Fruit fly (Drosophila melanogaster) whole organism, embryonic: ENCODE results near the gene tst.
A peak's percentile ranks its signal among the peaks of the same experiment; 100 is the strongest.

Experiments
- BtbVII ChIP-seq: fragments of 200-800 bp; sonication (Bioruptor generic); optimal IDR thresholded peaks from 3 replicates; lab custom pipeline; 2017; ENCODE audit warnings: missing biosample characterization, mild to moderate bottlenecking, missing genetic modification characterization
- C15 ChIP-seq: fragments of 200-800 bp; sonication (Bioruptor generic); IDR thresholded peaks from 3 replicates; pipeline ENCODE4 v1.3.6; 2022; ENCODE audit warnings: missing biosample characterization, missing genetic modification characterization
- CG10147 ChIP-seq: fragments of 200-800 bp; sonication (Bioruptor generic); optimal IDR thresholded peaks from 2 replicates; lab custom pipeline; 2019; ENCODE audit warnings: missing biosample characterization, mild to moderate bottlenecking, missing genetic modification characterization, moderate library complexity
- CG10267 ChIP-seq: fragments of 200-800 bp; sonication (Bioruptor generic); optimal IDR thresholded peaks from 2 replicates; lab custom pipeline; 2018; ENCODE audit warnings: missing biosample characterization, mild to moderate bottlenecking, missing genetic modification characterization, moderate library complexity
- CG10321 ChIP-seq: fragments of 200-800 bp; sonication (Bioruptor generic); IDR thresholded peaks from 2 replicates; pipeline ENCODE4 v1.3.6; 2022; ENCODE audit warnings: missing biosample characterization, missing genetic modification characterization
- CG12299 ChIP-seq: fragments of 200-800 bp; sonication (Bioruptor generic); optimal IDR thresholded peaks from 2 replicates; lab custom pipeline; 2018; ENCODE audit warnings: missing biosample characterization, mild to moderate bottlenecking, missing genetic modification characterization
- CG12744 ChIP-seq: fragments of 200-800 bp; sonication (Bioruptor generic); optimal IDR thresholded peaks from 2 replicates; lab custom pipeline; 2016; ENCODE audit warnings: missing biosample characterization, missing genetic modification characterization
- CG13624 ChIP-seq: fragments of 200-800 bp; sonication (Bioruptor generic); optimal IDR thresholded peaks from 2 replicates; lab custom pipeline; 2016; ENCODE audit warnings: missing biosample characterization, missing genetic modification characterization
- CG17186 ChIP-seq: fragments of 200-800 bp; sonication (Bioruptor generic); optimal IDR thresholded peaks from 3 replicates; lab custom pipeline; 2017; ENCODE audit warnings: missing biosample characterization, missing genetic modification reagents, missing genetic modification characterization
- CG17385 ChIP-seq: fragments of 200-800 bp; sonication (Bioruptor generic); optimal IDR thresholded peaks from 3 replicates; lab custom pipeline; 2018; ENCODE audit warnings: missing biosample characterization, mild to moderate bottlenecking, missing genetic modification characterization
- CG18011 ChIP-seq: fragments of 200-800 bp; sonication (Bioruptor generic); optimal IDR thresholded peaks from 2 replicates; lab custom pipeline; 2017; ENCODE audit warnings: missing biosample characterization, missing genetic modification characterization, mild to moderate bottlenecking, moderate library complexity, missing genotype
- CG18262 ChIP-seq: fragments of 200-800 bp; optimal IDR thresholded peaks from 3 replicates; lab custom pipeline; 2019; ENCODE audit warnings: missing biosample characterization, mild to moderate bottlenecking, missing genetic modification characterization, moderate library complexity
- CG18764 ChIP-seq: fragments of 200-800 bp; sonication (Bioruptor generic); optimal IDR thresholded peaks from 3 replicates; lab custom pipeline; 2016; ENCODE audit warnings: missing biosample characterization, missing genetic modification characterization
- CG2889 ChIP-seq: fragments of 200-800 bp; sonication (Bioruptor generic); IDR thresholded peaks from 3 replicates; pipeline ENCODE4 v1.3.6; 2022; ENCODE audit warnings: missing biosample characterization, missing genetic modification characterization
- CG31441 ChIP-seq: fragments of 200-800 bp; sonication (Bioruptor generic); IDR thresholded peaks from 2 replicates; pipeline ENCODE4 v1.3.6; 2022; ENCODE audit warnings: missing biosample characterization, missing genetic modification characterization
- CG9437 ChIP-seq: fragments of 200-800 bp; sonication (Bioruptor generic); optimal IDR thresholded peaks from 2 replicates; lab custom pipeline; 2018; ENCODE audit warnings: missing biosample characterization, mild to moderate bottlenecking, missing genetic modification characterization
- CG9797 ChIP-seq: fragments of 200-800 bp; sonication (Bioruptor generic); optimal IDR thresholded peaks from 3 replicates; lab custom pipeline; 2018; ENCODE audit warnings: missing biosample characterization, mild to moderate bottlenecking, missing genetic modification characterization
- CrebB ChIP-seq: fragments of 200-800 bp; sonication (Bioruptor generic); optimal IDR thresholded peaks from 3 replicates; lab custom pipeline; 2018; ENCODE audit warnings: missing biosample characterization, mild to moderate bottlenecking, missing genetic modification characterization
- Eip74EF ChIP-seq, 2 experiments: fragments of 200-800 bp in 1 of 2; fragments of >200 bp in 1 of 2; sonication (Bioruptor generic) in 1 of 2; optimal IDR thresholded peaks; 2 replicates each; lab custom pipeline; 2017 to 2019; ENCODE audit warnings: missing biosample characterization in 2 of 2, missing genetic modification characterization in 2 of 2, mild to moderate bottlenecking in 1 of 2, moderate library complexity in 1 of 2
- Gug ChIP-seq: fragments of 200-800 bp; sonication (Bioruptor generic); IDR thresholded peaks from 4 replicates; pipeline ENCODE4 v1.3.6; 2022; ENCODE audit warnings: missing biosample characterization, missing genetic modification characterization
- HHEX ChIP-seq: fragments of 200-800 bp; sonication (Bioruptor generic); optimal IDR thresholded peaks from 3 replicates; lab custom pipeline; 2017; ENCODE audit warnings: missing biosample characterization, mild to moderate bottlenecking, missing genetic modification characterization, missing genetic modification reagents
- Hr3 ChIP-seq: fragments of 200-800 bp; sonication (Bioruptor generic); optimal IDR thresholded peaks from 3 replicates; lab custom pipeline; 2016; ENCODE audit warnings: missing biosample characterization, missing genetic modification characterization
- Hr39 ChIP-seq: fragments of >200 bp; optimal IDR thresholded peaks from 2 replicates; lab custom pipeline; 2017
- NC2β ChIP-seq: fragments of 200-800 bp; sonication (Bioruptor generic); optimal IDR thresholded peaks from 2 replicates; lab custom pipeline; 2016; ENCODE audit warnings: missing biosample characterization, missing genetic modification characterization
- Pdp1 ChIP-seq, 2 experiments: fragments of 200-800 bp; sonication (Bioruptor generic); optimal IDR thresholded peaks; 3 replicates each; lab custom pipeline; 2016; ENCODE audit warnings: missing biosample characterization in 2 of 2, missing genetic modification characterization in 2 of 2, mild to moderate bottlenecking in 1 of 2, moderate library complexity in 1 of 2
- Rx ChIP-seq: fragments of 200-800 bp; sonication (Bioruptor generic); IDR thresholded peaks from 2 replicates; pipeline ENCODE4 v1.3.6; 2022; ENCODE audit warnings: missing biosample characterization, missing genetic modification characterization
- Spps ChIP-seq: fragments of 200-800 bp; sonication (Bioruptor generic); optimal IDR thresholded peaks from 2 replicates; lab custom pipeline; 2018; ENCODE audit warnings: missing biosample characterization, mild to moderate bottlenecking, missing genetic modification characterization
- Taf1 ChIP-seq: fragments of 200-800 bp; sonication (Bioruptor generic); IDR thresholded peaks from 2 replicates; pipeline ENCODE4 v1.3.6; 2022; ENCODE audit warnings: missing biosample characterization, missing genetic modification characterization
- Trl ChIP-seq, 3 experiments: fragments of >200 bp in 2 of 3; fragments of 200-800 bp in 1 of 3; sonication (Bioruptor generic) in 1 of 3; optimal IDR thresholded peaks; 2 replicates in 1 of 3; 3 replicates in 2 of 3; lab custom pipeline; 2016 to 2017; ENCODE audit warnings: missing biosample characterization in 1 of 3, missing genetic modification characterization in 1 of 3
- ato ChIP-seq: fragments of 200-800 bp; sonication (Bioruptor generic); IDR thresholded peaks from 2 replicates; pipeline ENCODE4 v1.3.6; 2022; ENCODE audit warnings: missing biosample characterization, missing genetic modification characterization; ENCODE audit not compliant: partially characterized antibody
- bbx ChIP-seq: fragments of 200-800 bp; sonication (Bioruptor generic); IDR thresholded peaks from 2 replicates; pipeline ENCODE4 v1.3.6; 2022; ENCODE audit warnings: missing biosample characterization, missing genetic modification characterization; ENCODE audit not compliant: partially characterized antibody
- cg ChIP-seq: fragments of 200-800 bp; sonication (Bioruptor generic); optimal IDR thresholded peaks from 3 replicates; lab custom pipeline; 2019; ENCODE audit warnings: missing biosample characterization, mild to moderate bottlenecking, missing genetic modification characterization, moderate library complexity
- chm ChIP-seq: fragments of 200-800 bp; sonication (Bioruptor generic); IDR thresholded peaks from 2 replicates; pipeline ENCODE4 v1.3.6; 2022; ENCODE audit warnings: missing biosample characterization, missing genetic modification characterization
- crc ChIP-seq: fragments of 200-800 bp; sonication (Bioruptor generic); optimal IDR thresholded peaks from 2 replicates; lab custom pipeline; 2016; ENCODE audit warnings: missing biosample characterization, missing genetic modification characterization
- kay ChIP-seq: fragments of 200-800 bp; sonication (Bioruptor generic); optimal IDR thresholded peaks from 2 replicates; lab custom pipeline; 2016; ENCODE audit warnings: missing biosample characterization, missing genetic modification characterization
- ken ChIP-seq: fragments of 200-800 bp; sonication (Bioruptor generic); IDR thresholded peaks from 3 replicates; pipeline ENCODE4 v1.3.6; 2022; ENCODE audit warnings: missing biosample characterization, missing genetic modification characterization
- knrl ChIP-seq: fragments of 200-800 bp; sonication (Bioruptor generic); IDR thresholded peaks from 3 replicates; pipeline ENCODE4 v1.3.6; 2022; ENCODE audit warnings: missing biosample characterization, missing genetic modification characterization; ENCODE audit not compliant: partially characterized antibody
- lmd ChIP-seq: fragments of 200-800 bp; sonication (Bioruptor generic); IDR thresholded peaks from 2 replicates; pipeline ENCODE4 v1.3.6; 2022; ENCODE audit warnings: missing biosample characterization, missing genetic modification characterization
- mirr ChIP-seq: fragments of 200-800 bp; sonication (Bioruptor generic); optimal IDR thresholded peaks from 3 replicates; lab custom pipeline; 2018; ENCODE audit warnings: missing biosample characterization, mild to moderate bottlenecking, missing genetic modification characterization
- org-1 ChIP-seq: fragments of 200-800 bp; sonication (Bioruptor generic); optimal IDR thresholded peaks from 2 replicates; lab custom pipeline; 2017; ENCODE audit warnings: missing biosample characterization, missing genetic modification characterization
- scrt ChIP-seq: fragments of 200-800 bp; sonication (Bioruptor generic); optimal IDR thresholded peaks from 2 replicates; lab custom pipeline; 2018; ENCODE audit warnings: missing biosample characterization, mild to moderate bottlenecking, missing genetic modification characterization, moderate library complexity
- shn ChIP-seq: fragments of 200-800 bp; sonication (Bioruptor generic); optimal IDR thresholded peaks from 3 replicates; lab custom pipeline; 2016; ENCODE audit warnings: missing biosample characterization, missing genetic modification characterization
- tap ChIP-seq: fragments of 200-800 bp; optimal IDR thresholded peaks from 3 replicates; lab custom pipeline; 2019; ENCODE audit warnings: missing biosample characterization, mild to moderate bottlenecking, missing genetic modification characterization, moderate library complexity
- vfl ChIP-seq: fragments of 200-800 bp; sonication (Bioruptor generic); optimal IDR thresholded peaks from 2 replicates; lab custom pipeline; 2016; ENCODE audit warnings: missing biosample characterization, missing genetic modification characterization
- wdn ChIP-seq: fragments of 200-800 bp; sonication (Bioruptor generic); IDR thresholded peaks from 2 replicates; pipeline ENCODE4 v1.3.6; 2022; ENCODE audit warnings: missing biosample characterization, missing genetic modification characterization
- wek ChIP-seq: fragments of 200-800 bp; sonication (Bioruptor generic); optimal IDR thresholded peaks from 3 replicates; lab custom pipeline; 2018; ENCODE audit warnings: missing biosample characterization, mild to moderate bottlenecking, missing genetic modification characterization, moderate library complexity
- wor ChIP-seq: fragments of 200-800 bp; sonication (Bioruptor generic); IDR thresholded peaks from 2 replicates; pipeline ENCODE4 v1.3.6; 2022; ENCODE audit warnings: missing biosample characterization, missing genetic modification characterization
- yki ChIP-seq: fragments of >200 bp; optimal IDR thresholded peaks from 3 replicates; lab custom pipeline; 2018

The tst gene

dm6 chr3R:23782456-23783402 lies 10.1 kb upstream of the tst start (continued):
- no peak for TF ChIP-seq Hr39
- peak; percentile 92 for TF ChIP-seq Spps
- TF ChIP-seq tap (tag; lab: Kevin White, UChicago), result peak; percentile 77
- TF ChIP-seq vfl (GFP tag; lab: Kevin White, UChicago), result peak; percentile 58
- peak; percentile 32 for TF ChIP-seq CG9797 (GFP tag; lab: Kevin White, UChicago)
- TF ChIP-seq C15, result no peak
- TF ChIP-seq CG17385 (GFP tag; lab: Kevin White, UChicago), result peak; percentile 80
- peak; percentile 85 for TF ChIP-seq CrebB (tag; lab: Kevin White, UChicago)
- TF ChIP-seq shn, result peak; percentile 54
- TF ChIP-seq Hr3 (GFP tag; lab: Kevin White, UChicago), result peak; percentile 89
- no peak for TF ChIP-seq knrl
- peak; percentile 32 for TF ChIP-seq CG17186 (GFP tag; lab: Kevin White, UChicago)
- TF ChIP-seq wdn (GFP tag; lab: Robert Waterston, UW), result no peak
- peak; percentile 78 for TF ChIP-seq org-1 (GFP tag; lab: Kevin White, UChicago)
- TF ChIP-seq Rx (GFP tag; lab: Robert Waterston, UW), result peak; percentile 79
- TF ChIP-seq CG12299 (tag; lab: Kevin White, UChicago), result peak; percentile 76
- peak; percentile 80 for TF ChIP-seq lmd (GFP tag; lab: Robert Waterston, UW)
- no peak for TF ChIP-seq Taf1 (GFP tag; lab: Robert Waterston, UW)
- peak; percentile 79 for TF ChIP-seq BtbVII
- peak; percentile 44 to 72 for TF ChIP-seq Trl (optimal IDR thresholded peaks at IDR 0.05; lab: Kevin White, UChicago)
- peak; percentile 66 for TF ChIP-seq Trl (GFP tag; optimal IDR thresholded peaks at IDR 0.05; lab: Kevin White, UChicago)
- peak; percentile 92 for TF ChIP-seq CG10267 (tag; lab: Kevin White, UChicago)
- TF ChIP-seq CG18764 (GFP tag; lab: Kevin White, UChicago), result peak; percentile 77
- peak; percentile 98 for TF ChIP-seq mirr
- peak; percentile 83 for TF ChIP-seq wek
- peak; percentile 73 for TF ChIP-seq wor
- peak; percentile 76 to 82 for TF ChIP-seq Pdp1 (GFP tag; optimal IDR thresholded peaks at IDR 0.05; lab: Kevin White, UChicago)
- peak; percentile 36 for TF ChIP-seq cg (GFP tag; lab: Kevin White, UChicago)
- no peak for TF ChIP-seq yki (lab: Kevin White, UChicago)
- TF ChIP-seq CG9437 (GFP tag; lab: Kevin White, UChicago), result peak; percentile 83
- peak; percentile 47 for TF ChIP-seq crc (GFP tag; lab: Kevin White, UChicago)
- TF ChIP-seq CG2889, result peak; percentile 67; the same call in 2 of the 3 replicates
- TF ChIP-seq scrt, result peak; percentile 63
- no peak for TF ChIP-seq ato (GFP tag; lab: Robert Waterston, UW)
- TF ChIP-seq HHEX (GFP tag; lab: Kevin White, UChicago), result peak; percentile 77
- TF ChIP-seq CG12744 (GFP tag; lab: Kevin White, UChicago), result peak; percentile 44
- TF ChIP-seq CG10321, result no peak
- TF ChIP-seq NC2β (GFP tag; lab: Kevin White, UChicago), result peak; percentile 86
- peak; percentile 61 for TF ChIP-seq CG13624 (GFP tag; lab: Kevin White, UChicago)
- peak; percentile 84; the same call in 2 of the 3 replicates for TF ChIP-seq ken (GFP tag; lab: Robert Waterston, UW)
- TF ChIP-seq CG31441, result peak; percentile 94
- peak; percentile 71 for TF ChIP-seq chm
- TF ChIP-seq bbx (GFP tag; lab: Robert Waterston, UW), result no peak
- TF ChIP-seq kay (GFP tag; lab: Kevin White, UChicago), result peak; percentile 72
- peak in 1 of 2 experiments; percentile 80 for TF ChIP-seq Eip74EF (GFP tag; optimal IDR thresholded peaks at IDR 0.05; lab: Kevin White, UChicago)
- peak; percentile 1 for TF ChIP-seq CG10147 (GFP tag; lab: Kevin White, UChicago)
- peak; percentile 97 for TF ChIP-seq CG18262
- TF ChIP-seq Gug (GFP tag; lab: Robert Waterston, UW), result peak; percentile 68; the same call in 3 of the 4 replicates
- TF ChIP-seq CG18011, result peak; percentile 52
